Fruit fly (Drosophila melanogaster): ENCODE measurements around the gene SdhBL.

Gene SdhBL

dm6 chrX:18910827-18911226, 16.6 kb downstream of the SdhBL start:
- peak; percentile 11 for TF ChIP-seq ATbp (GFP tag; optimal IDR thresholded peaks at IDR 0.05)
- TF ChIP-seq CG16863 (GFP tag; optimal IDR thresholded peaks at IDR 0.05) = no peak
- no peak for TF ChIP-seq nerfin-2 (GFP tag; IDR thresholded peaks at IDR 0.05; ENCODE audit: partially characterized antibody)
- TF ChIP-seq CG31365 (tag; optimal IDR thresholded peaks at IDR 0.05) = no peak
- TF ChIP-seq CG10543 (GFP tag; optimal IDR thresholded peaks at IDR 0.05) = no peak
- TF ChIP-seq so (GFP tag; IDR thresholded peaks at IDR 0.05) = no peak
- no peak for TF ChIP-seq nerfin-1 (tag; optimal IDR thresholded peaks at IDR 0.05)
- no peak for TF ChIP-seq CrebB (tag; optimal IDR thresholded peaks at IDR 0.05)
- TF ChIP-seq fd102C (GFP tag; optimal IDR thresholded peaks at IDR 0.05) = no peak
- TF ChIP-seq Ssrp (tag; optimal IDR thresholded peaks at IDR 0.05) = peak; percentile 20
- peak; percentile 6 for TF ChIP-seq az2 (GFP tag; optimal IDR thresholded peaks at IDR 0.05)
- TF ChIP-seq pb (GFP tag; optimal IDR thresholded peaks at IDR 0.05) = no peak
- TF ChIP-seq Scr (GFP tag; IDR thresholded peaks at IDR 0.05; ENCODE audit: partially characterized antibody) = no peak
- TF ChIP-seq Blimp-1 (GFP tag; optimal IDR thresholded peaks at IDR 0.05) = peak; percentile 38
- no peak for TF ChIP-seq odd (GFP tag; optimal IDR thresholded peaks at IDR 0.05)
- peak in 1 of 2 experiments; percentile 66 for TF ChIP-seq eve (GFP tag; optimal IDR thresholded peaks at IDR 0.05)
- TF ChIP-seq CG6854 (GFP tag; optimal IDR thresholded peaks at IDR 0.05) = no peak
- TF ChIP-seq bab2 (GFP tag; optimal IDR thresholded peaks at IDR 0.05) = no peak
- TF ChIP-seq CG6654 (GFP tag; optimal IDR thresholded peaks at IDR 0.05) = no peak
- TF ChIP-seq BEAF-32 (GFP tag; optimal IDR thresholded peaks at IDR 0.05) = no peak
- no peak for TF ChIP-seq Bdp1 (GFP tag; optimal IDR thresholded peaks at IDR 0.05)
- no peak for TF ChIP-seq bigmax (GFP tag; optimal IDR thresholded peaks at IDR 0.05)
- TF ChIP-seq CG17568 (GFP tag; optimal IDR thresholded peaks at IDR 0.05) = no peak
- TF ChIP-seq Dll (GFP tag; IDR thresholded peaks at IDR 0.05; ENCODE audit: partially characterized antibody) = no peak
- no peak for TF ChIP-seq PHDP (tag; optimal IDR thresholded peaks at IDR 0.05)
- peak; percentile 96 for TF ChIP-seq D19A (tag; optimal IDR thresholded peaks at IDR 0.05)
- TF ChIP-seq dmrt11E (tag; optimal IDR thresholded peaks at IDR 0.05) = peak; percentile 76
- no peak for TF ChIP-seq Camta (GFP tag; optimal IDR thresholded peaks at IDR 0.05)
- no peak for TF ChIP-seq CG30020 (tag; optimal IDR thresholded peaks at IDR 0.05)
- peak; percentile 36 for TF ChIP-seq unpg (GFP tag; optimal IDR thresholded peaks at IDR 0.05)
- TF ChIP-seq CG14050 (GFP tag; IDR thresholded peaks at IDR 0.05) = no peak
- no peak for TF ChIP-seq Elba2 (GFP tag; optimal IDR thresholded peaks at IDR 0.05)
- no peak for TF ChIP-seq slou (GFP tag; optimal IDR thresholded peaks at IDR 0.05)
- no peak for TF ChIP-seq corto (GFP tag; optimal IDR thresholded peaks at IDR 0.05)
- peak in 1 of 2 experiments; percentile 23 for TF ChIP-seq Pdp1 (GFP tag; optimal IDR thresholded peaks at IDR 0.05)
- no peak for TF ChIP-seq cwo (GFP tag; optimal IDR thresholded peaks at IDR 0.05)
- peak; percentile 59 for TF ChIP-seq CG2712 (tag; optimal IDR thresholded peaks at IDR 0.05)
- TF ChIP-seq CG3726 (GFP tag; IDR thresholded peaks at IDR 0.05) = no peak
- no peak for TF ChIP-seq CG17359 (tag; optimal IDR thresholded peaks at IDR 0.05)
- no peak for TF ChIP-seq pnt (GFP tag; optimal IDR thresholded peaks at IDR 0.05)
- TF ChIP-seq CG18262 (tag; optimal IDR thresholded peaks at IDR 0.05) = peak; percentile 66
- no peak for TF ChIP-seq CG1647 (GFP tag; optimal IDR thresholded peaks at IDR 0.05)
- TF ChIP-seq Bteb2 (GFP tag; optimal IDR thresholded peaks at IDR 0.05) = no peak
- no peak for TF ChIP-seq CG8944 (GFP tag; optimal IDR thresholded peaks at IDR 0.05)
- peak; percentile 46 for TF ChIP-seq CG2678 (tag; optimal IDR thresholded peaks at IDR 0.05)
- TF ChIP-seq Sox102F (GFP tag; optimal IDR thresholded peaks at IDR 0.05) = no peak
- no peak for TF ChIP-seq tin (GFP tag; optimal IDR thresholded peaks at IDR 0.05)
- no peak for TF ChIP-seq CG10209 (GFP tag; optimal IDR thresholded peaks at IDR 0.05)
- TF ChIP-seq dysf (GFP tag; IDR thresholded peaks at IDR 0.05) = 0 out of 3 replicates have a peak, but pooled peaks have one; percentile 12
- peak; percentile 4 for TF ChIP-seq CG13424 (tag; optimal IDR thresholded peaks at IDR 0.05)

Data from whole organism, embryonic.